Fruit fly (Drosophila melanogaster) whole organism, embryonic: ENCODE measurements around the gene CG42758.
A peak's percentile ranks its signal among the peaks of the same experiment; 100 is the strongest.

Experiments used
- Asciz ChIP-seq: fragments of 200-800 bp; sonication (Bioruptor generic); optimal IDR thresholded peaks from 2 replicates; lab custom pipeline; 2017; ENCODE audit warnings: missing biosample characterization, mild to moderate bottlenecking, missing genetic modification characterization, missing genetic modification reagents
- Blimp-1 ChIP-seq: fragments of 200-800 bp; sonication (Bioruptor generic); optimal IDR thresholded peaks from 3 replicates; lab custom pipeline; 2018; ENCODE audit warnings: missing biosample characterization, missing genetic modification characterization, mild to moderate bottlenecking, moderate library complexity, missing genetic modification reagents
- C15 ChIP-seq: fragments of 200-800 bp; sonication (Bioruptor generic); IDR thresholded peaks from 3 replicates; pipeline ENCODE4 v1.3.6; 2022; ENCODE audit warnings: missing biosample characterization, missing genetic modification characterization
- CG11504 ChIP-seq: fragments of 200-800 bp; sonication (Bioruptor generic); optimal IDR thresholded peaks from 3 replicates; lab custom pipeline; 2019; ENCODE audit warnings: missing biosample characterization, mild to moderate bottlenecking, missing genetic modification characterization, moderate library complexity
- CG12071 ChIP-seq: fragments of 200-800 bp; sonication (Bioruptor generic); optimal IDR thresholded peaks from 3 replicates; lab custom pipeline; 2018; ENCODE audit warnings: missing biosample characterization, mild to moderate bottlenecking, missing genetic modification characterization
- CG12659 ChIP-seq: fragments of 200-800 bp; sonication (Bioruptor generic); optimal IDR thresholded peaks from 3 replicates; lab custom pipeline; 2017; ENCODE audit warnings: mild to moderate bottlenecking, missing biosample characterization, missing genetic modification reagents, missing genetic modification characterization
- CG12744 ChIP-seq: fragments of 200-800 bp; sonication (Bioruptor generic); optimal IDR thresholded peaks from 2 replicates; lab custom pipeline; 2016; ENCODE audit warnings: missing biosample characterization, missing genetic modification characterization
- CG15514 ChIP-seq: fragments of 200-800 bp; sonication (Bioruptor generic); optimal IDR thresholded peaks from 3 replicates; lab custom pipeline; 2017; ENCODE audit warnings: missing biosample characterization, missing genetic modification characterization, mild to moderate bottlenecking, moderate library complexity, missing genetic modification reagents
- CG1603 ChIP-seq: fragments of 200-800 bp; sonication (Bioruptor generic); optimal IDR thresholded peaks from 2 replicates; lab custom pipeline; 2019; ENCODE audit warnings: missing biosample characterization, mild to moderate bottlenecking, missing genetic modification characterization, moderate library complexity
- CG16863 ChIP-seq: fragments of 200-800 bp; sonication (Bioruptor generic); optimal IDR thresholded peaks from 3 replicates; lab custom pipeline; 2016; ENCODE audit warnings: missing biosample characterization, missing genetic modification characterization
- CG17359 ChIP-seq: fragments of 200-800 bp; sonication (Bioruptor generic); optimal IDR thresholded peaks from 3 replicates; lab custom pipeline; 2018; ENCODE audit warnings: missing biosample characterization, mild to moderate bottlenecking, missing genetic modification characterization, moderate library complexity
- CG18476 ChIP-seq: fragments of 200-800 bp; sonication (Bioruptor generic); optimal IDR thresholded peaks from 2 replicates; lab custom pipeline; 2016; ENCODE audit warnings: missing biosample characterization, mild to moderate bottlenecking, missing genetic modification characterization
- CG2202 ChIP-seq: fragments of 200-800 bp; sonication (Bioruptor generic); optimal IDR thresholded peaks from 2 replicates; lab custom pipeline; 2018; ENCODE audit warnings: missing biosample characterization, mild to moderate bottlenecking, missing genetic modification characterization
- CG2678 ChIP-seq: fragments of 200-800 bp; sonication (Bioruptor generic); optimal IDR thresholded peaks from 3 replicates; lab custom pipeline; 2019; ENCODE audit warnings: missing biosample characterization, mild to moderate bottlenecking, missing genetic modification characterization, moderate library complexity
- CG31224 ChIP-seq: fragments of 200-800 bp; sonication (Bioruptor generic); IDR thresholded peaks from 2 replicates; pipeline ENCODE4 v1.3.6; 2022; ENCODE audit warnings: missing biosample characterization, missing genetic modification characterization
- CG6765 ChIP-seq: fragments of 200-800 bp; sonication (Bioruptor generic); optimal IDR thresholded peaks from 3 replicates; lab custom pipeline; 2017; ENCODE audit warnings: missing biosample characterization, mild to moderate bottlenecking, missing genetic modification characterization
- CG7928 ChIP-seq: fragments of 200-800 bp; sonication (Bioruptor generic); optimal IDR thresholded peaks from 2 replicates; lab custom pipeline; 2017; ENCODE audit warnings: missing biosample characterization, mild to moderate bottlenecking, missing genetic modification characterization
- CG7963 ChIP-seq: fragments of 200-800 bp; sonication (Bioruptor generic); IDR thresholded peaks from 3 replicates; pipeline ENCODE4 v1.3.6; 2022; ENCODE audit warnings: missing biosample characterization, missing genetic modification characterization; ENCODE audit not compliant: partially characterized antibody
- CG7987 ChIP-seq: fragments of 200-800 bp; sonication (Bioruptor generic); optimal IDR thresholded peaks from 2 replicates; lab custom pipeline; 2018; ENCODE audit warnings: missing biosample characterization, mild to moderate bottlenecking, missing genetic modification characterization, moderate library complexity
- CG9609 ChIP-seq: fragments of 200-800 bp; sonication (Bioruptor generic); optimal IDR thresholded peaks from 3 replicates; lab custom pipeline; 2016; ENCODE audit warnings: missing biosample characterization, missing genetic modification characterization
- Dad ChIP-seq: fragments of 200-800 bp; sonication (Bioruptor generic); optimal IDR thresholded peaks from 3 replicates; lab custom pipeline; 2016; ENCODE audit warnings: missing biosample characterization, missing genetic modification characterization
- GATAe ChIP-seq: fragments of 200-800 bp; sonication (Bioruptor generic); conservative IDR thresholded peaks from 2 replicates; pipeline ENCODE4 v1.3.6; 2022; ENCODE audit warnings: missing biosample characterization, missing genetic modification characterization
- HHEX ChIP-seq: fragments of 200-800 bp; sonication (Bioruptor generic); optimal IDR thresholded peaks from 3 replicates; lab custom pipeline; 2017; ENCODE audit warnings: missing biosample characterization, mild to moderate bottlenecking, missing genetic modification characterization, missing genetic modification reagents
- Hey ChIP-seq: fragments of 200-800 bp; sonication (Bioruptor generic); optimal IDR thresholded peaks from 3 replicates; lab custom pipeline; 2018; ENCODE audit warnings: missing biosample characterization, mild to moderate bottlenecking, missing genetic modification characterization
- HmgD ChIP-seq: fragments of 200-800 bp; sonication (Bioruptor generic); optimal IDR thresholded peaks from 3 replicates; lab custom pipeline; 2016; ENCODE audit warnings: missing biosample characterization, missing genetic modification characterization
- Hr3 ChIP-seq: fragments of 200-800 bp; sonication (Bioruptor generic); optimal IDR thresholded peaks from 3 replicates; lab custom pipeline; 2016; ENCODE audit warnings: missing biosample characterization, missing genetic modification characterization
- Meics ChIP-seq: fragments of 200-800 bp; sonication (Bioruptor generic); optimal IDR thresholded peaks from 2 replicates; lab custom pipeline; 2017; ENCODE audit warnings: missing biosample characterization, mild to moderate bottlenecking, missing genetic modification characterization
- NC2α ChIP-seq: fragments of 200-800 bp; sonication (Bioruptor generic); optimal IDR thresholded peaks from 2 replicates; lab custom pipeline; 2016; ENCODE audit warnings: missing biosample characterization, missing genetic modification characterization
- NfI ChIP-seq: fragments of 200-800 bp; sonication (Bioruptor generic); optimal IDR thresholded peaks from 3 replicates; lab custom pipeline; 2018; ENCODE audit warnings: missing biosample characterization, mild to moderate bottlenecking, missing genetic modification characterization, moderate library complexity
- Oaz ChIP-seq: fragments of 200-800 bp; sonication (Bioruptor generic); IDR thresholded peaks from 2 replicates; pipeline ENCODE4 v1.3.6; 2022; ENCODE audit warnings: missing biosample characterization, missing genetic modification characterization
- Oli ChIP-seq: fragments of 200-800 bp; sonication (Bioruptor generic); optimal IDR thresholded peaks from 2 replicates; lab custom pipeline; 2018; ENCODE audit warnings: missing biosample characterization, mild to moderate bottlenecking, missing genetic modification characterization, moderate library complexity
- Ptx1 ChIP-seq: fragments of 200-800 bp; sonication (Bioruptor generic); IDR thresholded peaks from 2 replicates; pipeline ENCODE4 v1.3.6; 2022; ENCODE audit warnings: missing biosample characterization, missing genetic modification characterization
- Ssrp ChIP-seq: fragments of 200-800 bp; sonication (Bioruptor generic); optimal IDR thresholded peaks from 2 replicates; lab custom pipeline; 2018; ENCODE audit warnings: missing biosample characterization, mild to moderate bottlenecking, missing genetic modification characterization, moderate library complexity
- ase ChIP-seq: fragments of 200-800 bp; sonication (Bioruptor generic); IDR thresholded peaks from 3 replicates; pipeline ENCODE4 v1.3.6; 2022; ENCODE audit warnings: missing biosample characterization, missing genetic modification characterization
- ato ChIP-seq: fragments of 200-800 bp; sonication (Bioruptor generic); IDR thresholded peaks from 2 replicates; pipeline ENCODE4 v1.3.6; 2022; ENCODE audit warnings: missing biosample characterization, missing genetic modification characterization; ENCODE audit not compliant: partially characterized antibody
- az2 ChIP-seq: fragments of 200-800 bp; sonication (Bioruptor generic); optimal IDR thresholded peaks from 3 replicates; lab custom pipeline; 2016; ENCODE audit warnings: missing biosample characterization, missing genetic modification characterization
- bigmax ChIP-seq: fragments of 200-800 bp; sonication (Bioruptor generic); optimal IDR thresholded peaks from 2 replicates; lab custom pipeline; 2018; ENCODE audit warnings: missing biosample characterization, mild to moderate bottlenecking, missing genetic modification characterization
- chm ChIP-seq: fragments of 200-800 bp; sonication (Bioruptor generic); IDR thresholded peaks from 2 replicates; pipeline ENCODE4 v1.3.6; 2022; ENCODE audit warnings: missing biosample characterization, missing genetic modification characterization
- crc ChIP-seq: fragments of 200-800 bp; sonication (Bioruptor generic); optimal IDR thresholded peaks from 2 replicates; lab custom pipeline; 2016; ENCODE audit warnings: missing biosample characterization, missing genetic modification characterization
- dpn ChIP-seq, 2 experiments: fragments of 200-800 bp; sonication (Bioruptor generic); optimal IDR thresholded peaks; 3 replicates each; lab custom pipeline; 2016; ENCODE audit warnings: missing biosample characterization in 2 of 2, missing genetic modification characterization in 2 of 2
- ems ChIP-seq: fragments of 200-800 bp; sonication (Bioruptor generic); optimal IDR thresholded peaks from 3 replicates; lab custom pipeline; 2016; ENCODE audit warnings: missing biosample characterization, missing genetic modification characterization
- gcm ChIP-seq: fragments of 200-800 bp; sonication (Bioruptor generic); optimal IDR thresholded peaks from 2 replicates; lab custom pipeline; 2019; ENCODE audit warnings: missing biosample characterization, mild to moderate bottlenecking, missing genetic modification characterization, moderate library complexity
- gfzf ChIP-seq: fragments of 200-800 bp; sonication (Bioruptor generic); optimal IDR thresholded peaks from 2 replicates; lab custom pipeline; 2016; ENCODE audit warnings: missing biosample characterization, mild to moderate bottlenecking, missing genetic modification characterization, moderate library complexity
- nau ChIP-seq: fragments of 200-800 bp; sonication (Bioruptor generic); optimal IDR thresholded peaks from 3 replicates; lab custom pipeline; 2017; ENCODE audit warnings: missing biosample characterization, mild to moderate bottlenecking, missing genetic modification characterization, missing genetic modification reagents
- p53 ChIP-seq: fragments of 200-800 bp; sonication (Bioruptor generic); optimal IDR thresholded peaks from 2 replicates; lab custom pipeline; 2016; ENCODE audit warnings: missing biosample characterization, missing genetic modification characterization
- schlank ChIP-seq: fragments of 200-800 bp; sonication (Bioruptor generic); optimal IDR thresholded peaks from 2 replicates; lab custom pipeline; 2018; ENCODE audit warnings: missing biosample characterization, mild to moderate bottlenecking, missing genetic modification characterization
- shn ChIP-seq: fragments of 200-800 bp; sonication (Bioruptor generic); optimal IDR thresholded peaks from 3 replicates; lab custom pipeline; 2016; ENCODE audit warnings: missing biosample characterization, missing genetic modification characterization
- tll ChIP-seq, 2 experiments: fragments of 200-800 bp in 1 of 2; fragments of >200 bp in 1 of 2; sonication (Bioruptor generic) in 1 of 2; optimal IDR thresholded peaks; 2 replicates each; lab custom pipeline; 2017 to 2019; ENCODE audit warnings: missing biosample characterization in 2 of 2, missing genetic modification characterization in 2 of 2, mild to moderate bottlenecking in 1 of 2, moderate library complexity in 1 of 2
- unpg ChIP-seq: fragments of 200-800 bp; sonication (Bioruptor generic); optimal IDR thresholded peaks from 3 replicates; lab custom pipeline; 2018; ENCODE audit warnings: missing biosample characterization, mild to moderate bottlenecking, missing genetic modification characterization, moderate library complexity

The CG42758 gene

dm6 chr3L:14537435-14537991 lies 29.7 kb upstream of the CG42758 start, which contains the start of gene Mpcp2 (continued):
- peak; percentile 98 for TF ChIP-seq gfzf (GFP tag; lab: Kevin White, UChicago)
- TF ChIP-seq CG12744 (GFP tag; lab: Kevin White, UChicago) = no peak
- peak; percentile 57 for TF ChIP-seq HmgD
- TF ChIP-seq Asciz = peak; percentile 14
- no peak for TF ChIP-seq CG7963
- TF ChIP-seq Dad = peak; percentile 50
- peak in 1 of 2 experiments; percentile 34 for TF ChIP-seq dpn (GFP tag; optimal IDR thresholded peaks at IDR 0.05; lab: Kevin White, UChicago)
- TF ChIP-seq shn = no peak
- TF ChIP-seq CG7928 = peak; percentile 54
- no peak for TF ChIP-seq Oaz (GFP tag; lab: Robert Waterston, UW)
- TF ChIP-seq ems (GFP tag; lab: Kevin White, UChicago) = peak; percentile 15
- peak; percentile 48; the same call in 1 of the 2 replicates for TF ChIP-seq chm
- TF ChIP-seq Meics (GFP tag; lab: Kevin White, UChicago) = peak; percentile 23
- peak; percentile 10 for TF ChIP-seq unpg
- TF ChIP-seq CG16863 (GFP tag; lab: Kevin White, UChicago) = no peak
- TF ChIP-seq CG7987 (GFP tag; lab: Kevin White, UChicago) = peak; percentile 89
- peak; percentile 29 for TF ChIP-seq p53 (GFP tag; lab: Kevin White, UChicago)
- TF ChIP-seq CG1603 (tag; lab: Kevin White, UChicago) = peak; percentile 87
- TF ChIP-seq GATAe (GFP tag; lab: Robert Waterston, UW) = no peak
- TF ChIP-seq CG2202 (tag; lab: Kevin White, UChicago) = no peak
- TF ChIP-seq CG9609 (GFP tag; lab: Kevin White, UChicago) = peak; percentile 14
- no peak for TF ChIP-seq az2 (GFP tag; lab: Kevin White, UChicago)
- peak; percentile 10 for TF ChIP-seq CG17359 (tag; lab: Kevin White, UChicago)
- TF ChIP-seq tll (GFP tag; optimal IDR thresholded peaks at IDR 0.05; lab: Kevin White, UChicago) = no peak
- TF ChIP-seq CG6765 (GFP tag; lab: Kevin White, UChicago) = peak; percentile 38
- TF ChIP-seq Hr3 = no peak
- no peak for TF ChIP-seq ato
- no peak for TF ChIP-seq Hey (tag; lab: Kevin White, UChicago)
- peak; percentile 6 for TF ChIP-seq Blimp-1 (GFP tag; lab: Kevin White, UChicago)

dm6 chr3L:14543971-14544655 lies 23.1 kb upstream of the CG42758 start:
- TF ChIP-seq CG11504 (tag; lab: Kevin White, UChicago) (peak; percentile 25), crc (no peak), CG15514 (GFP tag; lab: Kevin White, UChicago) (peak; percentile 50), bigmax (GFP tag; lab: Kevin White, UChicago) (no peak), C15 (GFP tag; lab: Robert Waterston, UW) (no peak), schlank (tag; lab: Kevin White, UChicago) (peak; percentile 12), NC2α (no peak), HHEX (peak; percentile 29), CG2678 (peak; percentile 38), CG31224 (no peak), CG12071 (peak; percentile 40), CG18476 (GFP tag; lab: Kevin White, UChicago) (no peak), Oli (no peak), CG12659 (GFP tag; lab: Kevin White, UChicago) (peak; percentile 4), ase (GFP tag; lab: Robert Waterston, UW) (no peak), gcm (GFP tag; lab: Kevin White, UChicago) (no peak), nau (GFP tag; lab: Kevin White, UChicago) (peak; percentile 46), Ssrp (tag; lab: Kevin White, UChicago) (no peak), Ptx1 (GFP tag; lab: Robert Waterston, UW) (no peak), CG7928 (no peak), NfI (no peak)
